Worm (Caenorhabditis elegans): ENCODE data around the gene srj-50.

The srj-50 gene

DNA sequence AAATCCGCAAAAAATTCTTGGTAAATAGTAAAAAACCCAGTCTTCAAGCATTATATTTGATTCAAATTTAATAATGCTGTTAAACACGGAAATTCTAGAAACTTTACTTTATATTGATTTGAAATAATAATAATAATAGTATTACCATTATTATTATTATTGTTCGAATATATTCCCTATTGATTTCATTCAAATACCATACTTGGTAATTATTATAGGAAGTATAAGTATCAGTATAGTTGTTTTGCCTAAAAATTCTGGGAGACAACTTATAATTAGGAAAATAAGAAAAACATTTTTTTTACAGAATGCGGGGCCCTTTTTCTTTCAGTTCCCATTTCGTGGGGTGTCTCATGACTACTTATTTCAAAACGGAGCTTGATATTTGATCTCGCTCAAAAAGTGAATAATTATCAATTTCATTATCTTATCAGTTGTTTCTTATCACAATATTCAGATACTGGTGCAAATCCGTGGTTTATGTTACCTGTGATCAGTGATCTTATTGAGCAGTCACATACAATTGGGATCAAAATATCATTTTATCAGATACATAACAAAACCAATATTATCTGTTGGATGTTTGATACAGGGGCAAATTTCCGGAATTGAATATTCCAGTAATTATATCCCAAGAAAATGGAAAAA, 15.6 kb downstream of the srj-50 start, which contains the start of gene srj-49:
Gene srj-49, minus strand, starts transcription at position 51 of the 648 bp plus-strand sequence.
- TF ChIP-seq nhr-76 (tag; optimal IDR thresholded peaks at IDR 0.05) = no peak
- no peak for TF ChIP-seq nhr-237 (tag; optimal IDR thresholded peaks at IDR 0.05)
- no peak for TF ChIP-seq hlh-1 (tag; optimal IDR thresholded peaks at IDR 0.05)
- no peak for TF ChIP-seq nhr-2 (tag; optimal IDR thresholded peaks at IDR 0.05)
- TF ChIP-seq unc-62 (GFP tag; optimal IDR thresholded peaks at IDR 0.05) = no peak
- no peak for TF ChIP-seq mep-1 (tag; optimal IDR thresholded peaks at IDR 0.05)
- no peak for TF ChIP-seq tbx-8 (GFP tag; optimal IDR thresholded peaks at IDR 0.05)
- TF ChIP-seq ceh-83 (GFP tag; optimal IDR thresholded peaks at IDR 0.05) = no peak
- no peak for TF ChIP-seq flh-1 (GFP tag; optimal IDR thresholded peaks at IDR 0.05)
- TF ChIP-seq sem-2 (GFP tag; optimal IDR thresholded peaks at IDR 0.05) = no peak
- TF ChIP-seq elt-3 (tag; optimal IDR thresholded peaks at IDR 0.05) = no peak
- no peak for TF ChIP-seq bed-3 (GFP tag; optimal IDR thresholded peaks at IDR 0.05)
- TF ChIP-seq unc-39 (tag; optimal IDR thresholded peaks at IDR 0.05) = no peak
- no peak for TF ChIP-seq ces-1 (GFP tag; optimal IDR thresholded peaks at IDR 0.05)
- no peak for TF ChIP-seq ceh-39 (tag; optimal IDR thresholded peaks at IDR 0.05)
- no peak for TF ChIP-seq drap-1 (GFP tag; optimal IDR thresholded peaks at IDR 0.05)
- no peak for TF ChIP-seq ham-2 (GFP tag; optimal IDR thresholded peaks at IDR 0.05)

DNA sequence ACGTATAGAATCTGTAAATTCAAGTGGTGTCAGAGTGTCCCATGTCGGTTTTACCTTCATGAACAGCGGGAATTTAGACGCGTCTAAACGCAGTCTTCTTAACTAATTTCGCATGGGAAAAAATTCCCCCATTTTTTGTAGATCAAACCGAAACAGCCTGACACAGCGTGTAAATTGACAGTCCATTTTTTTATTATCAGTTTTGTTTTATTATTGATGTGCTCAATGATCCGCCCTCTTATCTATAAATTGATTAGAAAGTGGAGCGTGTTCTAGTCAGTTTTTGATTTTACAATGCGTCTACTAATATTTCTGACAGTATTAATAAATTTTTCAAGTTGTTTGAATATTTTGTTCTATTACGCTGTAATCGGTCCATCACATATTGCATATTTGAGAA, 16.3 kb downstream of the srj-50 start, which contains the start of gene ugt-53:
Gene ugt-53, plus strand, starts transcription at position 273 of the 400 bp plus-strand sequence.
- TF ChIP-seq M03D4.4 (tag; optimal IDR thresholded peaks at IDR 0.05) (no peak), ceh-39 (tag; optimal IDR thresholded peaks at IDR 0.05) (no peak), unc-62 (GFP tag; optimal IDR thresholded peaks at IDR 0.05) (no peak), nhr-237 (tag; optimal IDR thresholded peaks at IDR 0.05) (no peak), snpc-4 (tag; optimal IDR thresholded peaks at IDR 0.05) (no peak), ceh-43 (GFP tag; optimal IDR thresholded peaks at IDR 0.05) (no peak), unc-39 (tag; optimal IDR thresholded peaks at IDR 0.05) (no peak)

DNA sequence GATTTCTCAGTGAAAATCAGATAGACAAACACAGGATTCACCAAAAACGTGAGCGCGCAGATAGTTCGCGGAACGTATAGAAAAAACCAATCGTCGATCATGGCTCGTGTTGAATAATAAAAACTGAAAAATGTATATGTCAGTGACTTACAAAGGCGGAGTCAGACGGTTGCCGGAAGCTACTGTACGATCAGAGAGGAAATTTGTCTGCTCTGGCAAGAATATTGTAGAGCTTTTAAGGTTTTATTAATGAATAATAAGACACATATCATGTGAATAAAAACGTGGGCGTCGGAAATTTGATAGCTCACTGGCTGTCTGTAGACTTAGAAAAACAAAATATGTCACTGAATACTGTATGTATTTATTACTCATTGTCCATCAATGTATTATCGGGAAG, 22.7 kb downstream of the srj-50 start, which contains the start of gene srj-57:
Gene srj-57, minus strand, starts transcription at position 101 of the 400 bp plus-strand sequence.
- TF ChIP-seq hlh-1 (tag; optimal IDR thresholded peaks at IDR 0.05) (no peak), sem-2 (GFP tag; optimal IDR thresholded peaks at IDR 0.05) (no peak), zip-8 (tag; optimal IDR thresholded peaks at IDR 0.05) (no peak), drap-1 (GFP tag; optimal IDR thresholded peaks at IDR 0.05) (no peak)

DNA sequence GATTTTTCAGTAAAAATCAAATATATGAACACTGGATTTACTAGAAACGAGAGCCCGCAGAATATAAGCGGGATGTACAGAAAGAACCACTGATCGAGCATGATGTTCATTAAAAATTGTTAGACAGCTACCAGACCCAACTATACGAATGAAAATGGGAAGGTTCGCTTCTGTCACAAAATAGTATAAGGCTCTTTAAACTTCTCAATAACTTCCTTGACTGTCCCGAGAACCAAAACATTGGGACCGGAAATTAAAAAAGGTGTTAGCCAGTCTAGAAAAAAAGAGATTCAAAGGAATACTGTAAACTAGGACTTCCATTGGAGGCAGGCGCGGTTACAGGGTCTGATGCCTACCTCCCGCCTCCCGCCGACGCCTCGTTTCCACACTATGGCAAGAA, 25.1 kb downstream of the srj-50 start, which contains the start of gene srj-55:
Gene srj-55, minus strand, starts transcription at position 101 of the 400 bp plus-strand sequence.
- TF ChIP-seq mab-5 (tag; optimal IDR thresholded peaks at IDR 0.05) (no peak), cnd-1 (tag; optimal IDR thresholded peaks at IDR 0.05) (no peak), nhr-237 (tag; optimal IDR thresholded peaks at IDR 0.05) (no peak), unc-120 (tag; optimal IDR thresholded peaks at IDR 0.05; ENCODE audit: poor library complexity, severe bottlenecking) (no peak), nhr-28 (tag; optimal IDR thresholded peaks at IDR 0.05) (no peak), elt-3 (tag; optimal IDR thresholded peaks at IDR 0.05) (no peak), drap-1 (GFP tag; optimal IDR thresholded peaks at IDR 0.05) (no peak), unc-62 (GFP tag; optimal IDR thresholded peaks at IDR 0.05) (no peak), sptf-1 (tag; optimal IDR thresholded peaks at IDR 0.05) (no peak), blmp-1 (tag; optimal IDR thresholded peaks at IDR 0.05) (no peak), flh-1 (GFP tag; optimal IDR thresholded peaks at IDR 0.05) (no peak), zip-8 (tag; optimal IDR thresholded peaks at IDR 0.05) (no peak), nhr-2 (tag; optimal IDR thresholded peaks at IDR 0.05) (no peak), M03D4.4 (tag; optimal IDR thresholded peaks at IDR 0.05) (no peak), lin-13 (tag; optimal IDR thresholded peaks at IDR 0.05) (no peak), lsy-2 (tag; optimal IDR thresholded peaks at IDR 0.05) (no peak), ces-1 (GFP tag; optimal IDR thresholded peaks at IDR 0.05) (no peak), mep-1 (tag; optimal IDR thresholded peaks at IDR 0.05) (no peak), ham-2 (GFP tag; optimal IDR thresholded peaks at IDR 0.05) (no peak), ceh-83 (GFP tag; optimal IDR thresholded peaks at IDR 0.05) (no peak)

DNA sequence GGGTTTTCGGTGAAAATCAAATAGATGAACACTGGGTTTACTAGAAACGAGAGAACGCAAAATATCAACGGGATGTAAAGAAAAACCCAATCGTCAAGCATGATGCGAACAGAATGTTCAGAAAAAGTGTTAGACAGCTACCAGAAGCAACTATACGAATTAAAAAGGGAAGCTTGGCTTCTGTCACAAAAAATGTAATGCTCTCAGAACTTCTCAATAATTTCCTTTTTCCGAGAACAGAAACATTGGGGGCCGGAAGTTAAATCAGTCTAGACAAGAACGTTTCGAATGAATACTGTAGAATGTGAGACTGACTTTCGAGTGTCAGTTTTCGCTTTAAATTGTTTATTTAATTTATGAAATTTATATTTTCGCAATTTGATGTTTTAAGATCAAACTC, 27.0 kb downstream of the srj-50 start, which contains the start of gene srj-54:
Gene srj-54, minus strand, starts transcription at position 101 of the 400 bp plus-strand sequence.
- TF ChIP-seq ces-1 (GFP tag; optimal IDR thresholded peaks at IDR 0.05) (no peak), zip-8 (tag; optimal IDR thresholded peaks at IDR 0.05) (no peak), ceh-39 (tag; optimal IDR thresholded peaks at IDR 0.05) (no peak), sem-2 (GFP tag; optimal IDR thresholded peaks at IDR 0.05) (no peak), elt-3 (tag; optimal IDR thresholded peaks at IDR 0.05) (no peak), lin-32 (GFP tag; optimal IDR thresholded peaks at IDR 0.05) (no peak), unc-39 (tag; optimal IDR thresholded peaks at IDR 0.05) (no peak), hlh-1 (tag; optimal IDR thresholded peaks at IDR 0.05) (no peak)

All from whole organism, mixed stage, embryonic.